Fruit fly (Drosophila melanogaster) whole organism, embryonic: ENCODE data around the gene sau.

ENCODE experiments used
- Atf6 ChIP-seq: fragments of 200-800 bp; sonication (Bioruptor generic); IDR thresholded peaks from 2 replicates; pipeline ENCODE4 v1.3.6; 2022; ENCODE audit warnings: missing biosample characterization, missing genetic modification characterization
- BtbVII ChIP-seq: fragments of 200-800 bp; sonication (Bioruptor generic); optimal IDR thresholded peaks from 3 replicates; lab custom pipeline; 2017; ENCODE audit warnings: missing biosample characterization, mild to moderate bottlenecking, missing genetic modification characterization
- CG10959 ChIP-seq: fragments of 200-800 bp; sonication (Bioruptor generic); IDR thresholded peaks from 2 replicates; pipeline ENCODE4 v1.3.6; 2022; ENCODE audit warnings: missing biosample characterization, missing genetic modification characterization
- CG14441 ChIP-seq: fragments of 200-800 bp; sonication (Bioruptor generic); IDR thresholded peaks from 2 replicates; pipeline ENCODE4 v1.3.6; 2022; ENCODE audit warnings: missing biosample characterization, missing genetic modification characterization
- CG1602 ChIP-seq: fragments of 200-800 bp; sonication (Bioruptor generic); optimal IDR thresholded peaks from 3 replicates; lab custom pipeline; 2016; ENCODE audit warnings: missing biosample characterization, missing genetic modification characterization
- CG1647 ChIP-seq: fragments of 200-800 bp; sonication (Bioruptor generic); optimal IDR thresholded peaks from 3 replicates; lab custom pipeline; 2016; ENCODE audit warnings: missing biosample characterization, missing genetic modification characterization
- CG16863 ChIP-seq: fragments of 200-800 bp; sonication (Bioruptor generic); optimal IDR thresholded peaks from 3 replicates; lab custom pipeline; 2016; ENCODE audit warnings: missing biosample characterization, missing genetic modification characterization
- CG18476 ChIP-seq: fragments of 200-800 bp; sonication (Bioruptor generic); optimal IDR thresholded peaks from 2 replicates; lab custom pipeline; 2016; ENCODE audit warnings: missing biosample characterization, mild to moderate bottlenecking, missing genetic modification characterization
- CG18599 ChIP-seq: fragments of 200-800 bp; sonication (Bioruptor generic); optimal IDR thresholded peaks from 3 replicates; lab custom pipeline; 2017; ENCODE audit warnings: missing biosample characterization, missing genetic modification characterization, mild to moderate bottlenecking, moderate library complexity, missing genetic modification reagents
- CG2120 ChIP-seq: fragments of 200-800 bp; sonication (Bioruptor generic); optimal IDR thresholded peaks from 3 replicates; lab custom pipeline; 2016; ENCODE audit warnings: missing biosample characterization, missing genetic modification characterization
- CG31224 ChIP-seq: fragments of 200-800 bp; sonication (Bioruptor generic); IDR thresholded peaks from 2 replicates; pipeline ENCODE4 v1.3.6; 2022; ENCODE audit warnings: missing biosample characterization, missing genetic modification characterization
- CG32532 ChIP-seq: fragments of 200-800 bp; sonication (Bioruptor generic); IDR thresholded peaks from 2 replicates; pipeline ENCODE4 v1.3.6; 2022; ENCODE audit warnings: missing biosample characterization, missing genetic modification characterization
- CG4424 ChIP-seq: fragments of 200-800 bp; sonication (Bioruptor generic); optimal IDR thresholded peaks from 3 replicates; lab custom pipeline; 2016; ENCODE audit warnings: missing biosample characterization, missing genetic modification characterization
- CG4730 ChIP-seq: fragments of 200-800 bp; sonication (Bioruptor generic); IDR thresholded peaks from 2 replicates; pipeline ENCODE4 v1.3.6; 2022; ENCODE audit warnings: missing biosample characterization, missing genetic modification characterization
- CG5245 ChIP-seq: fragments of 200-800 bp; sonication (Bioruptor generic); optimal IDR thresholded peaks from 3 replicates; lab custom pipeline; 2016; ENCODE audit warnings: missing biosample characterization, missing genetic modification characterization
- CG6689 ChIP-seq: fragments of 200-800 bp; sonication (Bioruptor generic); IDR thresholded peaks from 2 replicates; pipeline ENCODE4 v1.3.6; 2022; ENCODE audit warnings: missing biosample characterization, missing genetic modification characterization
- CG7963 ChIP-seq: fragments of 200-800 bp; sonication (Bioruptor generic); IDR thresholded peaks from 3 replicates; pipeline ENCODE4 v1.3.6; 2022; ENCODE audit warnings: missing biosample characterization, missing genetic modification characterization; ENCODE audit not compliant: partially characterized antibody
- CG9215 ChIP-seq: fragments of 200-800 bp; sonication (Bioruptor generic); IDR thresholded peaks from 2 replicates; pipeline ENCODE4 v1.3.6; 2022; ENCODE audit warnings: missing biosample characterization, missing genetic modification characterization
- CrebB ChIP-seq: fragments of 200-800 bp; sonication (Bioruptor generic); optimal IDR thresholded peaks from 3 replicates; lab custom pipeline; 2018; ENCODE audit warnings: missing biosample characterization, mild to moderate bottlenecking, missing genetic modification characterization
- Dfd ChIP-seq, 2 experiments: fragments of >200 bp; optimal IDR thresholded peaks; 2 replicates each; lab custom pipeline; 2017; ENCODE audit warnings: missing biosample characterization in 2 of 2, missing genetic modification characterization in 2 of 2
- Dll ChIP-seq: fragments of 200-800 bp; sonication (Bioruptor generic); IDR thresholded peaks from 4 replicates; pipeline ENCODE4 v1.3.6; 2022; ENCODE audit warnings: missing biosample characterization, missing genetic modification characterization; ENCODE audit not compliant: partially characterized antibody
- Dref ChIP-seq: fragments of 200-800 bp; sonication (Bioruptor generic); IDR thresholded peaks from 2 replicates; pipeline ENCODE4 v1.3.6; 2022; ENCODE audit warnings: missing biosample characterization, missing genetic modification characterization
- E2f2 ChIP-seq: fragments of 200-800 bp; sonication (Bioruptor generic); IDR thresholded peaks from 2 replicates; pipeline ENCODE4 v1.3.6; 2022; ENCODE audit warnings: missing biosample characterization, missing genetic modification characterization
- Max ChIP-seq: fragments of 200-800 bp; sonication (Bioruptor generic); optimal IDR thresholded peaks from 2 replicates; lab custom pipeline; 2016; ENCODE audit warnings: missing biosample characterization, mild to moderate bottlenecking, missing genetic modification characterization
- Mrtf ChIP-seq: fragments of 200-800 bp; sonication (Bioruptor generic); IDR thresholded peaks from 3 replicates; pipeline ENCODE4 v1.3.6; 2022; ENCODE audit warnings: missing biosample characterization, missing genetic modification characterization
- PHDP ChIP-seq: fragments of 200-800 bp; sonication (Bioruptor generic); optimal IDR thresholded peaks from 3 replicates; lab custom pipeline; 2018; ENCODE audit warnings: missing biosample characterization, mild to moderate bottlenecking, missing genetic modification characterization, moderate library complexity
- Ptx1 ChIP-seq: fragments of 200-800 bp; sonication (Bioruptor generic); IDR thresholded peaks from 2 replicates; pipeline ENCODE4 v1.3.6; 2022; ENCODE audit warnings: missing biosample characterization, missing genetic modification characterization
- Sox100B ChIP-seq: fragments of 200-800 bp; sonication (Bioruptor generic); optimal IDR thresholded peaks from 3 replicates; lab custom pipeline; 2018; ENCODE audit warnings: missing biosample characterization, mild to moderate bottlenecking, missing genetic modification characterization
- Sry-β ChIP-seq: fragments of 200-800 bp; sonication (Bioruptor generic); optimal IDR thresholded peaks from 2 replicates; lab custom pipeline; 2018; ENCODE audit warnings: missing biosample characterization, mild to moderate bottlenecking, missing genetic modification characterization, moderate library complexity
- Xrp1 ChIP-seq: fragments of 200-800 bp; sonication (Bioruptor generic); IDR thresholded peaks from 2 replicates; pipeline ENCODE4 v1.3.6; 2022; ENCODE audit warnings: missing biosample characterization, missing genetic modification characterization
- YL-1 ChIP-seq: fragments of 200-800 bp; sonication (Bioruptor generic); optimal IDR thresholded peaks from 3 replicates; lab custom pipeline; 2017; ENCODE audit warnings: missing biosample characterization, mild to moderate bottlenecking, missing genetic modification characterization
- abd-A ChIP-seq: fragments of 200-800 bp; sonication (Bioruptor generic); optimal IDR thresholded peaks from 3 replicates; lab custom pipeline; 2019; ENCODE audit warnings: missing biosample characterization, mild to moderate bottlenecking, missing genetic modification characterization, moderate library complexity
- amos ChIP-seq: fragments of 200-800 bp; sonication (Bioruptor generic); IDR thresholded peaks from 2 replicates; pipeline ENCODE4 v1.3.6; 2022; ENCODE audit warnings: missing biosample characterization, missing genetic modification characterization; ENCODE audit not compliant: partially characterized antibody
- exex ChIP-seq: fragments of 200-800 bp; sonication (Bioruptor generic); optimal IDR thresholded peaks from 4 replicates; lab custom pipeline; 2018; ENCODE audit warnings: missing biosample characterization, mild to moderate bottlenecking, missing genetic modification characterization, moderate library complexity
- fd64A ChIP-seq: fragments of 200-800 bp; sonication (Bioruptor generic); optimal IDR thresholded peaks from 3 replicates; lab custom pipeline; 2018; ENCODE audit warnings: missing biosample characterization, mild to moderate bottlenecking, missing genetic modification characterization
- mirr ChIP-seq: fragments of 200-800 bp; sonication (Bioruptor generic); optimal IDR thresholded peaks from 3 replicates; lab custom pipeline; 2018; ENCODE audit warnings: missing biosample characterization, mild to moderate bottlenecking, missing genetic modification characterization
- nau ChIP-seq: fragments of 200-800 bp; sonication (Bioruptor generic); optimal IDR thresholded peaks from 3 replicates; lab custom pipeline; 2017; ENCODE audit warnings: missing biosample characterization, mild to moderate bottlenecking, missing genetic modification characterization, missing genetic modification reagents
- onecut ChIP-seq: fragments of 200-800 bp; sonication (Bioruptor generic); IDR thresholded peaks from 2 replicates; pipeline ENCODE4 v1.3.6; 2022; ENCODE audit warnings: missing biosample characterization, missing genetic modification characterization
- psq ChIP-seq: fragments of 200-800 bp; sonication (Bioruptor generic); optimal IDR thresholded peaks from 2 replicates; lab custom pipeline; 2017; ENCODE audit warnings: missing biosample characterization, missing genetic modification characterization
- schlank ChIP-seq: fragments of 200-800 bp; sonication (Bioruptor generic); optimal IDR thresholded peaks from 2 replicates; lab custom pipeline; 2018; ENCODE audit warnings: missing biosample characterization, mild to moderate bottlenecking, missing genetic modification characterization
- shn ChIP-seq: fragments of 200-800 bp; sonication (Bioruptor generic); optimal IDR thresholded peaks from 3 replicates; lab custom pipeline; 2016; ENCODE audit warnings: missing biosample characterization, missing genetic modification characterization
- sim ChIP-seq: fragments of 200-800 bp; sonication (Bioruptor generic); IDR thresholded peaks from 2 replicates; pipeline ENCODE4 v1.3.6; 2022; ENCODE audit warnings: missing biosample characterization, missing genetic modification characterization
- so ChIP-seq: fragments of 200-800 bp; sonication (Bioruptor generic); IDR thresholded peaks from 3 replicates; pipeline ENCODE4 v1.3.6; 2022; ENCODE audit warnings: missing biosample characterization, missing genetic modification characterization
- sqz ChIP-seq: fragments of 200-800 bp; sonication (Bioruptor generic); optimal IDR thresholded peaks from 3 replicates; lab custom pipeline; 2018; ENCODE audit warnings: missing biosample characterization, mild to moderate bottlenecking, missing genetic modification characterization
- stwl ChIP-seq: fragments of 200-800 bp; sonication (Bioruptor generic); optimal IDR thresholded peaks from 3 replicates; lab custom pipeline; 2018; ENCODE audit warnings: missing biosample characterization, mild to moderate bottlenecking, missing genetic modification characterization, moderate library complexity
- tll ChIP-seq, 2 experiments: fragments of 200-800 bp in 1 of 2; fragments of >200 bp in 1 of 2; sonication (Bioruptor generic) in 1 of 2; optimal IDR thresholded peaks; 2 replicates each; lab custom pipeline; 2017 to 2019; ENCODE audit warnings: missing biosample characterization in 2 of 2, missing genetic modification characterization in 2 of 2, mild to moderate bottlenecking in 1 of 2, moderate library complexity in 1 of 2
- ttk ChIP-seq: fragments of 200-800 bp; sonication (Bioruptor generic); IDR thresholded peaks from 2 replicates; pipeline ENCODE4 v2.1.2; 2022; ENCODE audit warnings: missing biosample characterization, missing genetic modification characterization
- usp ChIP-seq: fragments of >200 bp; optimal IDR thresholded peaks from 2 replicates; lab custom pipeline; 2017; ENCODE audit warnings: missing biosample characterization, missing genetic modification characterization
- wek ChIP-seq: fragments of 200-800 bp; sonication (Bioruptor generic); optimal IDR thresholded peaks from 3 replicates; lab custom pipeline; 2018; ENCODE audit warnings: missing biosample characterization, mild to moderate bottlenecking, missing genetic modification characterization, moderate library complexity

The sau gene

DNA sequence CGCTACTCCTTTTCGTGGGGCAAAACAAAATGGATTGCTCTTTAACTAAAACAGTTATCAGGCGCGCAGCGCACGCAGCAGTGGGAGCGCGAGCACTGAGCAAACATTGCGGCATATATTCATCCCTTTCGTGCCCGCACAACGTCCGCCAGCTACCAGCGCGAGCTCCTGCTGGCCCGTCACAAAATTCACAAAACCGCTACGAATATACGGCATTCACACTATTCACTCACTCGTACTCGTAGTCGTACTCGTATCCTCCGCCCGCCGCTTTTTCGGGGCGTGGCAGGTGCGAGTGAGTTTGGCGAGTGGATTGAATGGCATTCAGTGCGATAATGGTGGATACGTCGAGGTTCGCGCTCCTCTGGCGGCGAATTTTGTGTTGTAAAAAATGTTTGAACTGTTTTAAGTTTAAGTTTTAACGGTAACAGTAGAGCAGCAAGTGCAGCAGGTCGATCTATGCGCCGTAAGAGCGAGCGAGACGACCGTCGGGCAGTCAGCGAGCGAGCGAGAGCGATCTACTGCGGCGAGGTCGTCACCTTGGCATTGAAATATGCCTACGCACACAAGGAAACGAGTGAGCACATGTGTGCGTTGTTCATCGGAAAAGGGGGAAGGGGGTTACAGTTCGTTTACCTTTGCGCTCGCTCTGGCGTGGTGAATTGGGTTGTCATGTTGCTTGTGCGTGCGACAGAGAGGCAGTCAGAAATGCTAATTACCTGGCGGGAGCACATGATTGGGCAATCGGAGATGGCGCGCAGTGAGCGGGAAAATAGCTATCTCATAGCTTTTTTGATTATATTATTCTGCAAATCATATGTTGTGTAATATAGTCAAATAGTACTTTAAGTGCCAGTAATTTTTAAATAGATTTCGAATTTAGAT, 29.3 kb upstream of the sau start (continued):
- no peak for TF ChIP-seq so (GFP tag; lab: Robert Waterston, UW)
- TF ChIP-seq sim (GFP tag; lab: Robert Waterston, UW) = no peak
- TF ChIP-seq schlank (tag; lab: Kevin White, UChicago) = peak; percentile 55
- TF ChIP-seq psq = no peak
- peak; percentile 73 for TF ChIP-seq CG18599 (GFP tag; lab: Kevin White, UChicago)
- peak; percentile 18 for TF ChIP-seq CG5245 (GFP tag; lab: Kevin White, UChicago)
- TF ChIP-seq CG4730 = no peak
- TF ChIP-seq E2f2 (GFP tag; lab: Robert Waterston, UW) = no peak
- peak in 1 of 2 experiments; percentile 61 for TF ChIP-seq tll (GFP tag; optimal IDR thresholded peaks at IDR 0.05; lab: Kevin White, UChicago)
- no peak for TF ChIP-seq Xrp1
- TF ChIP-seq CrebB = peak; percentile 76
- TF ChIP-seq YL-1 (GFP tag; lab: Kevin White, UChicago) = peak; percentile 53
- no peak for TF ChIP-seq Mrtf
- TF ChIP-seq Ptx1 (GFP tag; lab: Robert Waterston, UW) = no peak
- no peak for TF ChIP-seq CG14441 (GFP tag; lab: Robert Waterston, UW)
- peak; percentile 97 for TF ChIP-seq Sry-β (GFP tag; lab: Kevin White, UChicago)
- TF ChIP-seq abd-A (tag; lab: Kevin White, UChicago) = peak; percentile 98
- TF ChIP-seq CG10959 (GFP tag; lab: Robert Waterston, UW) = no peak
- peak; percentile 38 for TF ChIP-seq Sox100B (GFP tag; lab: Kevin White, UChicago)
- peak; percentile 22 for TF ChIP-seq usp (GFP tag; lab: Kevin White, UChicago)
- no peak for TF ChIP-seq ttk (GFP tag; lab: Robert Waterston, UW)
- TF ChIP-seq Max (GFP tag; lab: Kevin White, UChicago) = peak; percentile 70
- no peak for TF ChIP-seq amos (GFP tag; lab: Robert Waterston, UW)
- TF ChIP-seq sqz = peak; percentile 83
- no peak for TF ChIP-seq Atf6
- peak; percentile 65 for TF ChIP-seq CG4424 (GFP tag; lab: Kevin White, UChicago)
- TF ChIP-seq stwl (tag; lab: Kevin White, UChicago) = peak; percentile 18
- peak; percentile 50 for TF ChIP-seq onecut
- peak; percentile 66 for TF ChIP-seq fd64A (GFP tag; lab: Kevin White, UChicago)
- TF ChIP-seq shn (GFP tag; lab: Kevin White, UChicago) = no peak
- TF ChIP-seq CG16863 (GFP tag; lab: Kevin White, UChicago) = peak; percentile 14
- TF ChIP-seq CG31224 (GFP tag; lab: Robert Waterston, UW) = no peak
- no peak for TF ChIP-seq Dref
- peak; percentile 38 for TF ChIP-seq CG1602 (GFP tag; lab: Kevin White, UChicago)
- TF ChIP-seq wek (GFP tag; lab: Kevin White, UChicago) = peak; percentile 46
- TF ChIP-seq PHDP (tag; lab: Kevin White, UChicago) = peak; percentile 51
- no peak for TF ChIP-seq Dfd (GFP tag; optimal IDR thresholded peaks at IDR 0.05; lab: Kevin White, UChicago)
- TF ChIP-seq mirr (GFP tag; lab: Kevin White, UChicago) = peak; percentile 86
- no peak for TF ChIP-seq CG1647 (GFP tag; lab: Kevin White, UChicago)
- TF ChIP-seq nau (GFP tag; lab: Kevin White, UChicago) = no peak
- TF ChIP-seq CG2120 (GFP tag; lab: Kevin White, UChicago) = peak; percentile 70
- no peak for TF ChIP-seq CG32532 (GFP tag; lab: Robert Waterston, UW)
- no peak for TF ChIP-seq Dll (GFP tag; lab: Robert Waterston, UW)
- no peak for TF ChIP-seq CG7963 (GFP tag; lab: Robert Waterston, UW)
- no peak for TF ChIP-seq CG6689 (GFP tag; lab: Robert Waterston, UW)
- no peak for TF ChIP-seq CG9215 (GFP tag; lab: Robert Waterston, UW)
- peak; percentile 64 for TF ChIP-seq exex (tag; lab: Kevin White, UChicago)
- TF ChIP-seq CG18476 (GFP tag; lab: Kevin White, UChicago) = peak; percentile 15
- peak; percentile 78 for TF ChIP-seq BtbVII (GFP tag; lab: Kevin White, UChicago)
